Fruit fly (Drosophila melanogaster): ENCODE data around the gene ORMDL.

- TF ChIP-seq h (optimal IDR thresholded peaks at IDR 0.05) (no peak), Sin3A (optimal IDR thresholded peaks at IDR 0.05) (no peak), insv (optimal IDR thresholded peaks at IDR 0.05) (no peak), psq (optimal IDR thresholded peaks at IDR 0.05) (no peak)
These were observed 9.5 kb downstream of the ORMDL start, which contains the start of gene CG43980 for dm6 chr3L:21644607-21645006.
